3 fruit fly cellular contexts compared by ENCODE assay signal in genomic region chr2L:8302766-8303479, dm6.
A peak's percentile ranks its signal among the peaks of the same experiment; 100 is the strongest.
TF ChIP-seq lines count a peak whose summit lies in the region.

Gene wol, minus strand, starts transcription at chr2L:8302985.
Gene Scgalpha, plus strand, starts transcription at chr2L:8303429.

- TF ChIP-seq CTCF in whole organism, embryonic (GFP tag; optimal IDR thresholded peaks at IDR 0.05; lab: Kevin White, UChicago) = no peak

TF ChIP-seq in whole organism, adult, 20 proteins besides CTCF, POLR2A, EP300 and RAD21:
- no peak for TF ChIP-seq CG12768 (GFP tag; optimal IDR thresholded peaks at IDR 0.05; lab: Kevin White, UChicago)
- no peak for TF ChIP-seq CG1620 (GFP tag; optimal IDR thresholded peaks at IDR 0.05; lab: Kevin White, UChicago)
- TF ChIP-seq toe (GFP tag; optimal IDR thresholded peaks at IDR 0.05; lab: Kevin White, UChicago) = no peak
- no peak for TF ChIP-seq CG33017 (tag; optimal IDR thresholded peaks at IDR 0.05; lab: Kevin White, UChicago)
- TF ChIP-seq CG7101 (tag; optimal IDR thresholded peaks at IDR 0.05; lab: Kevin White, UChicago) = no peak
- no peak for TF ChIP-seq ovo (GFP tag; optimal IDR thresholded peaks at IDR 0.05; lab: Kevin White, UChicago)
- no peak for TF ChIP-seq cnc (optimal IDR thresholded peaks at IDR 0.05; lab: Kevin White, UChicago)
- peak; percentile 97 for TF ChIP-seq CG14711 (tag; optimal IDR thresholded peaks at IDR 0.05; lab: Kevin White, UChicago)
- TF ChIP-seq CG5204 (GFP tag; optimal IDR thresholded peaks at IDR 0.05; lab: Kevin White, UChicago) = no peak
- TF ChIP-seq kay (GFP tag; lab: Kevin White, UChicago; ENCODE audit: borderline replicate concordance) = no peak
- no peak for TF ChIP-seq Clk (GFP tag; optimal IDR thresholded peaks at IDR 0.05; lab: Kevin White, UChicago)
- TF ChIP-seq Crg-1 (GFP tag; optimal IDR thresholded peaks at IDR 0.05; lab: Kevin White, UChicago) = no peak
- TF ChIP-seq bab1 (GFP tag; optimal IDR thresholded peaks at IDR 0.05; lab: Kevin White, UChicago) = peak; percentile 7

TF ChIP-seq in whole organism, embryonic, 481 proteins besides CTCF, POLR2A, EP300 and RAD21 (continues in another document):
- TF ChIP-seq CG4360 (GFP tag; IDR thresholded peaks at IDR 0.05; lab: Robert Waterston, UW) (0 out of 2 replicates have a peak, but pooled peaks have one; percentile 8), CG1529 (GFP tag; optimal IDR thresholded peaks at IDR 0.05; lab: Kevin White, UChicago) (no peak), vnd (GFP tag; IDR thresholded peaks at IDR 0.05; lab: Robert Waterston, UW; ENCODE audit: partially characterized antibody) (no peak; the same call in 2 of the 3 replicates), Atf3 (GFP tag; optimal IDR thresholded peaks at IDR 0.05; lab: Kevin White, UChicago) (no peak), chinmo (GFP tag; IDR thresholded peaks at IDR 0.05; lab: Robert Waterston, UW; ENCODE audit: partially characterized antibody) (peak; percentile 58; the same call in 1 of the 4 replicates), CG11085 (GFP tag; IDR thresholded peaks at IDR 0.05; lab: Robert Waterston, UW) (no peak), CG14710 (tag; optimal IDR thresholded peaks at IDR 0.05; lab: Kevin White, UChicago) (peak; percentile 8), CG3407 (GFP tag; optimal IDR thresholded peaks at IDR 0.05; lab: Kevin White, UChicago) (no peak), Myb (GFP tag; optimal IDR thresholded peaks at IDR 0.05; lab: Kevin White, UChicago) (peak; percentile 40), Lim3 (GFP tag; IDR thresholded peaks at IDR 0.05; lab: Robert Waterston, UW) (no peak), CG7372 (GFP tag; IDR thresholded peaks at IDR 0.05; lab: Robert Waterston, UW) (no peak), slp2 (GFP tag; optimal IDR thresholded peaks at IDR 0.05; lab: Kevin White, UChicago) (no peak), lmd (GFP tag; IDR thresholded peaks at IDR 0.05; lab: Robert Waterston, UW) (no peak), Ravus (GFP tag; IDR thresholded peaks at IDR 0.05; lab: Robert Waterston, UW) (no peak), CoRest (tag; optimal IDR thresholded peaks at IDR 0.05; lab: Kevin White, UChicago) (peak; percentile 23), CG9609 (GFP tag; optimal IDR thresholded peaks at IDR 0.05; lab: Kevin White, UChicago) (no peak), HmgD (GFP tag; optimal IDR thresholded peaks at IDR 0.05; lab: Kevin White, UChicago) (no peak), CG8924 (tag; optimal IDR thresholded peaks at IDR 0.05; lab: Kevin White, UChicago) (peak; percentile 13), hbn (GFP tag; IDR thresholded peaks at IDR 0.05; lab: Robert Waterston, UW; ENCODE audit: partially characterized antibody) (0 out of 2 replicates have a peak, but pooled peaks have one; percentile 36), CG2712 (tag; optimal IDR thresholded peaks at IDR 0.05; lab: Kevin White, UChicago) (peak; percentile 43), ap (GFP tag; IDR thresholded peaks at IDR 0.05; lab: Robert Waterston, UW) (no peak), CG31441 (GFP tag; IDR thresholded peaks at IDR 0.05; lab: Robert Waterston, UW) (peak; percentile 46; the same call in 1 of the 2 replicates), zen2 (GFP tag; IDR thresholded peaks at IDR 0.05; lab: Robert Waterston, UW; ENCODE audit: partially characterized antibody) (peak; percentile 26; the same call in 2 of the 3 replicates), CG6854 (GFP tag; optimal IDR thresholded peaks at IDR 0.05; lab: Kevin White, UChicago) (no peak), CG6791 (GFP tag; IDR thresholded peaks at IDR 0.05; lab: Robert Waterston, UW; ENCODE audit: partially characterized antibody) (peak; percentile 50; the same call in 2 of the 3 replicates), CG2202 (tag; optimal IDR thresholded peaks at IDR 0.05; lab: Kevin White, UChicago) (no peak), CG2129 (GFP tag; IDR thresholded peaks at IDR 0.05; lab: Robert Waterston, UW; ENCODE audit: partially characterized antibody) (0 out of 2 replicates have a peak, but pooled peaks have one; percentile 24), ato (GFP tag; IDR thresholded peaks at IDR 0.05; lab: Robert Waterston, UW; ENCODE audit: partially characterized antibody) (peak; percentile 9; the same call in 1 of the 2 replicates), CG30020 (tag; optimal IDR thresholded peaks at IDR 0.05; lab: Kevin White, UChicago) (no peak), D (optimal IDR thresholded peaks at IDR 0.05; lab: Kevin White, UChicago) (no peak), D (GFP tag; optimal IDR thresholded peaks at IDR 0.05; lab: Kevin White, UChicago) (no peak), BEAF-32 (GFP tag; optimal IDR thresholded peaks at IDR 0.05; lab: Kevin White, UChicago) (peak; percentile 65), CG34224 (GFP tag; IDR thresholded peaks at IDR 0.05; lab: Robert Waterston, UW; ENCODE audit: partially characterized antibody) (peak; percentile 69; the same call in 2 of the 3 replicates), insv (GFP tag; optimal IDR thresholded peaks at IDR 0.05; lab: Kevin White, UChicago) (peak in 1 of 2 experiments; percentile 60), ewg (GFP tag; optimal IDR thresholded peaks at IDR 0.05; lab: Kevin White, UChicago) (peak; percentile 74), CG7745 (tag; optimal IDR thresholded peaks at IDR 0.05; lab: Kevin White, UChicago) (no peak)

TF ChIP-seq in whole organism, prepupa, 60 proteins besides CTCF, POLR2A, EP300 and RAD21:
- TF ChIP-seq esn (GFP tag; optimal IDR thresholded peaks at IDR 0.05; lab: Kevin White, UChicago) = peak; percentile 0
- no peak for TF ChIP-seq ss (GFP tag; optimal IDR thresholded peaks at IDR 0.05; lab: Kevin White, UChicago)
- no peak for TF ChIP-seq dac (GFP tag; optimal IDR thresholded peaks at IDR 0.05; lab: Kevin White, UChicago)
